Worm (Caenorhabditis elegans) whole organism, midembryonic: ENCODE results near the gene srg-37.

Experiments used
- cog-1 ChIP-seq: sonication (generic microtip); optimal IDR thresholded peaks from 2 replicates; lab custom pipeline; 2016; ENCODE audit warnings: missing genetic modification characterization, missing compliant biosample characterization
- flt-1 ChIP-seq: fragments of 200-800 bp; sonication (Bioruptor generic); IDR thresholded peaks from 2 replicates; pipeline ENCODE4 v1.3.6; 2022; ENCODE audit warnings: missing genetic modification characterization, missing compliant biosample characterization
- klf-2 ChIP-seq: fragments of 200-800 bp; sonication (Bioruptor generic); conservative IDR thresholded peaks from 2 replicates; pipeline ENCODE4 v1.3.6; 2022; ENCODE audit warnings: missing genetic modification reagents, missing genetic modification characterization, missing compliant biosample characterization
- ztf-29 ChIP-seq: fragments of 200-800 bp; sonication (Bioruptor generic); IDR thresholded peaks from 2 replicates; pipeline ENCODE4 v1.3.6; 2022; ENCODE audit warnings: missing genetic modification reagents, missing genetic modification characterization, missing compliant biosample characterization

- TF ChIP-seq cog-1 (tag; lab: Kevin White, UChicago) = no peak
- no peak for TF ChIP-seq ztf-29 (GFP tag; lab: Robert Waterston, UW)
- no peak for TF ChIP-seq klf-2 (GFP tag; lab: Robert Waterston, UW)
- no peak for TF ChIP-seq flt-1 (GFP tag; lab: Robert Waterston, UW)
Measured at ce11 chrX:14244493-14244892, 9.7 kb upstream of the srg-37 start.
